Fruit fly (Drosophila melanogaster) whole organism, embryonic: ENCODE results near the gene CG12522.

Experiments
- B-H1 ChIP-seq: fragments of 200-800 bp; sonication (Bioruptor generic); IDR thresholded peaks from 3 replicates; pipeline ENCODE4 v1.3.6; 2022; ENCODE audit warnings: missing biosample characterization, missing genetic modification characterization
- C15 ChIP-seq: fragments of 200-800 bp; sonication (Bioruptor generic); IDR thresholded peaks from 3 replicates; pipeline ENCODE4 v1.3.6; 2022; ENCODE audit warnings: missing biosample characterization, missing genetic modification characterization
- CG10462 ChIP-seq: fragments of 200-800 bp; sonication (Bioruptor generic); optimal IDR thresholded peaks from 2 replicates; lab custom pipeline; 2016; ENCODE audit warnings: missing biosample characterization, missing genetic modification characterization
- CG12659 ChIP-seq: fragments of 200-800 bp; sonication (Bioruptor generic); optimal IDR thresholded peaks from 3 replicates; lab custom pipeline; 2017; ENCODE audit warnings: mild to moderate bottlenecking, missing biosample characterization, missing genetic modification reagents, missing genetic modification characterization
- CG14860 ChIP-seq: fragments of 200-800 bp; sonication (Bioruptor generic); IDR thresholded peaks from 3 replicates; pipeline ENCODE4 v1.3.6; 2022; ENCODE audit warnings: missing biosample characterization, missing genetic modification characterization; ENCODE audit not compliant: partially characterized antibody
- CG17802 ChIP-seq: fragments of 200-800 bp; sonication (Bioruptor generic); optimal IDR thresholded peaks from 2 replicates; lab custom pipeline; 2018; ENCODE audit warnings: missing biosample characterization, mild to moderate bottlenecking, missing genetic modification characterization, moderate library complexity
- CG18476 ChIP-seq: fragments of 200-800 bp; sonication (Bioruptor generic); optimal IDR thresholded peaks from 2 replicates; lab custom pipeline; 2016; ENCODE audit warnings: missing biosample characterization, mild to moderate bottlenecking, missing genetic modification characterization
- CG2875 ChIP-seq: fragments of 200-800 bp; sonication (Bioruptor generic); optimal IDR thresholded peaks from 2 replicates; lab custom pipeline; 2017; ENCODE audit warnings: missing biosample characterization, mild to moderate bottlenecking, missing genetic modification characterization, missing genetic modification reagents
- CG32767 ChIP-seq: fragments of 200-800 bp; sonication (Bioruptor generic); IDR thresholded peaks from 2 replicates; pipeline ENCODE4 v1.3.6; 2022; ENCODE audit warnings: missing biosample characterization, missing genetic modification characterization
- CG43689 ChIP-seq: fragments of 200-800 bp; sonication (Bioruptor generic); IDR thresholded peaks from 2 replicates; pipeline ENCODE4 v1.3.6; 2022; ENCODE audit warnings: missing biosample characterization, missing genetic modification characterization
- CG6175 ChIP-seq: fragments of 200-800 bp; sonication (Bioruptor generic); IDR thresholded peaks from 3 replicates; pipeline ENCODE4 v1.3.6; 2022; ENCODE audit warnings: missing biosample characterization, missing genetic modification characterization
- CG7745 ChIP-seq: fragments of 200-800 bp; sonication (Bioruptor generic); optimal IDR thresholded peaks from 2 replicates; lab custom pipeline; 2018; ENCODE audit warnings: missing biosample characterization, mild to moderate bottlenecking, missing genetic modification characterization, moderate library complexity
- CG7786 ChIP-seq: fragments of 200-800 bp; sonication (Bioruptor generic); optimal IDR thresholded peaks from 2 replicates; lab custom pipeline; 2016; ENCODE audit warnings: missing biosample characterization, missing genetic modification characterization
- CG7928 ChIP-seq: fragments of 200-800 bp; sonication (Bioruptor generic); optimal IDR thresholded peaks from 2 replicates; lab custom pipeline; 2017; ENCODE audit warnings: missing biosample characterization, mild to moderate bottlenecking, missing genetic modification characterization
- CG7963 ChIP-seq: fragments of 200-800 bp; sonication (Bioruptor generic); IDR thresholded peaks from 3 replicates; pipeline ENCODE4 v1.3.6; 2022; ENCODE audit warnings: missing biosample characterization, missing genetic modification characterization; ENCODE audit not compliant: partially characterized antibody
- CG7987 ChIP-seq: fragments of 200-800 bp; sonication (Bioruptor generic); optimal IDR thresholded peaks from 2 replicates; lab custom pipeline; 2018; ENCODE audit warnings: missing biosample characterization, mild to moderate bottlenecking, missing genetic modification characterization, moderate library complexity
- CG8478 ChIP-seq: fragments of >200 bp; optimal IDR thresholded peaks from 2 replicates; lab custom pipeline; 2018
- CG9727 ChIP-seq: fragments of 200-800 bp; sonication (Bioruptor generic); optimal IDR thresholded peaks from 3 replicates; lab custom pipeline; 2017; ENCODE audit warnings: missing biosample characterization, mild to moderate bottlenecking, missing genetic modification characterization
- CHES-1-like ChIP-seq: fragments of 200-800 bp; sonication (Bioruptor generic); optimal IDR thresholded peaks from 2 replicates; lab custom pipeline; 2016; ENCODE audit warnings: missing biosample characterization, missing genetic modification characterization
- Dbx ChIP-seq: fragments of 200-800 bp; sonication (Bioruptor generic); IDR thresholded peaks from 3 replicates; pipeline ENCODE4 v1.3.6; 2022; ENCODE audit warnings: missing biosample characterization, missing genetic modification characterization
- Doc2 ChIP-seq: fragments of 200-800 bp; sonication (Bioruptor generic); IDR thresholded peaks from 2 replicates; pipeline ENCODE4 v1.3.6; 2022; ENCODE audit warnings: missing biosample characterization, missing genetic modification characterization
- GATAe ChIP-seq: fragments of 200-800 bp; sonication (Bioruptor generic); conservative IDR thresholded peaks from 2 replicates; pipeline ENCODE4 v1.3.6; 2022; ENCODE audit warnings: missing biosample characterization, missing genetic modification characterization
- Jarid2 ChIP-seq: fragments of 200-800 bp; sonication (Bioruptor generic); optimal IDR thresholded peaks from 3 replicates; lab custom pipeline; 2017; ENCODE audit warnings: mild to moderate bottlenecking, missing biosample characterization, missing genetic modification reagents, missing genetic modification characterization
- Kr ChIP-seq: fragments of 200-800 bp; sonication (Bioruptor generic); optimal IDR thresholded peaks from 2 replicates; lab custom pipeline; 2017; ENCODE audit warnings: missing biosample characterization, mild to moderate bottlenecking, missing genetic modification characterization
- Lim3 ChIP-seq: fragments of 200-800 bp; sonication (Bioruptor generic); IDR thresholded peaks from 2 replicates; pipeline ENCODE4 v1.3.6; 2022; ENCODE audit warnings: missing biosample characterization, missing genetic modification characterization
- Myb ChIP-seq: fragments of 200-800 bp; sonication (Bioruptor generic); optimal IDR thresholded peaks from 2 replicates; lab custom pipeline; 2016; ENCODE audit warnings: missing biosample characterization, missing genetic modification characterization
- NFAT ChIP-seq: fragments of 200-800 bp; sonication (Bioruptor generic); IDR thresholded peaks from 2 replicates; pipeline ENCODE4 v1.3.6; 2022; ENCODE audit warnings: missing biosample characterization, missing genetic modification characterization
- Nf-YB ChIP-seq: fragments of 200-800 bp; sonication (Bioruptor generic); optimal IDR thresholded peaks from 3 replicates; lab custom pipeline; 2019; ENCODE audit warnings: missing biosample characterization, mild to moderate bottlenecking, missing genetic modification characterization, moderate library complexity
- Oli ChIP-seq: fragments of 200-800 bp; sonication (Bioruptor generic); optimal IDR thresholded peaks from 2 replicates; lab custom pipeline; 2018; ENCODE audit warnings: missing biosample characterization, mild to moderate bottlenecking, missing genetic modification characterization, moderate library complexity
- PHDP ChIP-seq: fragments of 200-800 bp; sonication (Bioruptor generic); optimal IDR thresholded peaks from 3 replicates; lab custom pipeline; 2018; ENCODE audit warnings: missing biosample characterization, mild to moderate bottlenecking, missing genetic modification characterization, moderate library complexity
- Scr ChIP-seq: fragments of 200-800 bp; sonication (Bioruptor generic); IDR thresholded peaks from 2 replicates; pipeline ENCODE4 v1.3.6; 2022; ENCODE audit warnings: missing biosample characterization, missing genetic modification characterization; ENCODE audit not compliant: partially characterized antibody
- Sox102F ChIP-seq: fragments of 200-800 bp; sonication (Bioruptor generic); optimal IDR thresholded peaks from 2 replicates; lab custom pipeline; 2018; ENCODE audit warnings: missing biosample characterization, mild to moderate bottlenecking, missing genetic modification characterization, moderate library complexity
- Spps ChIP-seq: fragments of 200-800 bp; sonication (Bioruptor generic); optimal IDR thresholded peaks from 2 replicates; lab custom pipeline; 2018; ENCODE audit warnings: missing biosample characterization, mild to moderate bottlenecking, missing genetic modification characterization
- abd-A ChIP-seq: fragments of 200-800 bp; sonication (Bioruptor generic); optimal IDR thresholded peaks from 3 replicates; lab custom pipeline; 2019; ENCODE audit warnings: missing biosample characterization, mild to moderate bottlenecking, missing genetic modification characterization, moderate library complexity
- cg ChIP-seq: fragments of 200-800 bp; sonication (Bioruptor generic); optimal IDR thresholded peaks from 3 replicates; lab custom pipeline; 2019; ENCODE audit warnings: missing biosample characterization, mild to moderate bottlenecking, missing genetic modification characterization, moderate library complexity
- chn ChIP-seq: fragments of 200-800 bp; sonication (Bioruptor generic); optimal IDR thresholded peaks from 2 replicates; lab custom pipeline; 2016; ENCODE audit warnings: missing biosample characterization, missing genetic modification characterization
- crc ChIP-seq: fragments of 200-800 bp; sonication (Bioruptor generic); optimal IDR thresholded peaks from 2 replicates; lab custom pipeline; 2016; ENCODE audit warnings: missing biosample characterization, missing genetic modification characterization
- crp ChIP-seq, 2 experiments: fragments of 200-800 bp; sonication (Bioruptor generic); optimal IDR thresholded peaks; 2 replicates in 1 of 2; 3 replicates in 1 of 2; lab custom pipeline; 2017; ENCODE audit warnings: missing biosample characterization in 2 of 2, missing genetic modification characterization in 2 of 2, mild to moderate bottlenecking in 1 of 2, moderate library complexity in 1 of 2
- da ChIP-seq: fragments of 200-800 bp; sonication (Bioruptor generic); optimal IDR thresholded peaks from 2 replicates; lab custom pipeline; 2016; ENCODE audit warnings: missing biosample characterization, missing genetic modification characterization
- dmrt11E ChIP-seq: fragments of 200-800 bp; sonication (Bioruptor generic); optimal IDR thresholded peaks from 3 replicates; lab custom pipeline; 2018; ENCODE audit warnings: missing biosample characterization, mild to moderate bottlenecking, missing genetic modification characterization, moderate library complexity
- dysf ChIP-seq: fragments of 200-800 bp; sonication (Bioruptor generic); IDR thresholded peaks from 3 replicates; pipeline ENCODE4 v1.3.6; 2022; ENCODE audit warnings: missing biosample characterization, missing genetic modification characterization
- en ChIP-seq: fragments of 200-800 bp; sonication (Bioruptor generic); optimal IDR thresholded peaks from 2 replicates; lab custom pipeline; 2016; ENCODE audit warnings: missing biosample characterization, missing genetic modification characterization
- gce ChIP-seq: fragments of 200-800 bp; sonication (Bioruptor generic); IDR thresholded peaks from 3 replicates; pipeline ENCODE4 v1.3.6; 2022; ENCODE audit warnings: missing biosample characterization, missing genetic modification characterization
- ham ChIP-seq: fragments of 200-800 bp; sonication (Bioruptor generic); IDR thresholded peaks from 2 replicates; pipeline ENCODE4 v1.3.6; 2022; ENCODE audit warnings: missing biosample characterization, missing genetic modification characterization
- hth ChIP-seq: fragments of >200 bp; optimal IDR thresholded peaks from 2 replicates; lab custom pipeline; 2017; ENCODE audit warnings: inconsistent platforms
- oc ChIP-seq: fragments of 200-800 bp; sonication (Bioruptor generic); optimal IDR thresholded peaks from 2 replicates; lab custom pipeline; 2018; ENCODE audit warnings: missing biosample characterization, mild to moderate bottlenecking, missing genetic modification characterization, moderate library complexity
- otp ChIP-seq: fragments of 200-800 bp; sonication (Bioruptor generic); IDR thresholded peaks from 3 replicates; pipeline ENCODE4, ENCODE4 v1.3.6; 2022; ENCODE audit warnings: missing biosample characterization, missing genetic modification characterization
- vfl ChIP-seq: fragments of 200-800 bp; sonication (Bioruptor generic); optimal IDR thresholded peaks from 2 replicates; lab custom pipeline; 2016; ENCODE audit warnings: missing biosample characterization, missing genetic modification characterization
- wdn ChIP-seq: fragments of 200-800 bp; sonication (Bioruptor generic); IDR thresholded peaks from 2 replicates; pipeline ENCODE4 v1.3.6; 2022; ENCODE audit warnings: missing biosample characterization, missing genetic modification characterization

Gene CG12522

DNA sequence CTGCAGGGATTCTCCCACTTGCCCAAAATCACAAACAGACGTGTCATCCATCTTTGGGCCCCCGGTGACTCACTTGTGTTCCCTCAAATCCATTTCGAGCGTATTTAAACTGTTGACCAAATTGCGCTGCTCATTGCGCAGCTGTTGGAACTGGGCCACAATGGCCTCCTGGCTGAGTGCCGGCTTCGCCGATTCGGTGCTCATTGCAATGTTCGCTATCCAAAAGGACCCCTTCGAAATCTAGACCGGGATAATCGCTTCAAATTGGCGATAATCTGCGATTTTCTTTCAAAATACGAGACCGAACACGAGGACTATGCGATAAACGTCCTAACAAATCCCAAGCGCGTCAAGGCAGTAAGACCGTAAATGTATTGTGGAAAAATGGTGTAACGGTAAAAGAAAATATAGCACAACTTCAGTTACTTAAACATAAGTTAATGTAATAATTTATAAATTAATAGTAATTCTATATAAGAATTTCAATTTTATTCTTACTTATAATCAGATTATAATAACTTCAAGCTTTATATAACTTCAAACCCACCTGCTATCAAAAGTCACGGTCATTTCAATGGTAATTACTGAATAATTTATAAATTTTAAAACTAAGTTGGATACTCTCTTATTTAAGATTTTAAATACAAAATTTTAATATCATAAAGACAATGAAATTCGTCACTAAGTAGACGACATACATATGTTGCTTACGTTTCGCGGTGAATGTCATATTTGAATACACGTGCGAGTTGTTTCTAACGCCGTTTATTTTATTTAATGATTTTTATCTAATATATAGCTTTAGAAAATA is 33.8 kb upstream of the CG12522 start, which contains the start of the genes Pfdn2 and Noc1 (continued):
- no peak for TF ChIP-seq Scr (GFP tag; lab: Robert Waterston, UW)
- TF ChIP-seq crc, result no peak
- no peak for TF ChIP-seq Kr (GFP tag; lab: Kevin White, UChicago)
- TF ChIP-seq CG7928 (GFP tag; lab: Kevin White, UChicago), result no peak
- TF ChIP-seq Nf-YB (GFP tag; lab: Kevin White, UChicago), result no peak
- TF ChIP-seq Spps (tag; lab: Kevin White, UChicago), result no peak
- peak in 1 of 2 experiments; percentile 66 for TF ChIP-seq crp (GFP tag; optimal IDR thresholded peaks at IDR 0.05; lab: Kevin White, UChicago)
- no peak for TF ChIP-seq da
- no peak for TF ChIP-seq CG43689 (GFP tag; lab: Robert Waterston, UW)
- no peak for TF ChIP-seq en (GFP tag; lab: Kevin White, UChicago)
- peak; percentile 41 for TF ChIP-seq Oli (tag; lab: Kevin White, UChicago)
- no peak for TF ChIP-seq NFAT
- TF ChIP-seq PHDP (tag; lab: Kevin White, UChicago), result no peak
- peak; percentile 74 for TF ChIP-seq CG12659 (GFP tag; lab: Kevin White, UChicago)
- 0 out of 2 replicates have a peak, but pooled peaks have one; percentile 30 for TF ChIP-seq CG32767 (GFP tag; lab: Robert Waterston, UW)
- TF ChIP-seq CG7786 (GFP tag; lab: Kevin White, UChicago), result no peak
- TF ChIP-seq cg (GFP tag; lab: Kevin White, UChicago), result no peak
- TF ChIP-seq vfl (GFP tag; lab: Kevin White, UChicago), result no peak
- TF ChIP-seq CG7963, result no peak
- no peak for TF ChIP-seq Myb (GFP tag; lab: Kevin White, UChicago)
- no peak for TF ChIP-seq ham (GFP tag; lab: Robert Waterston, UW)
- no peak for TF ChIP-seq CHES-1-like (GFP tag; lab: Kevin White, UChicago)
- TF ChIP-seq dmrt11E (tag; lab: Kevin White, UChicago), result peak; percentile 68
- no peak for TF ChIP-seq otp (GFP tag; lab: Robert Waterston, UW)
- TF ChIP-seq hth (lab: Kevin White, UChicago), result no peak
- TF ChIP-seq CG2875 (GFP tag; lab: Kevin White, UChicago), result no peak
- no peak for TF ChIP-seq CG18476 (GFP tag; lab: Kevin White, UChicago)
- TF ChIP-seq CG17802, result no peak
- no peak for TF ChIP-seq Jarid2 (GFP tag; lab: Kevin White, UChicago)
- no peak for TF ChIP-seq abd-A (tag; lab: Kevin White, UChicago)
- TF ChIP-seq chn (GFP tag; lab: Kevin White, UChicago), result no peak
- TF ChIP-seq B-H1, result no peak
- no peak for TF ChIP-seq oc (tag; lab: Kevin White, UChicago)
- TF ChIP-seq Doc2, result no peak
- TF ChIP-seq Lim3 (GFP tag; lab: Robert Waterston, UW), result no peak
- no peak for TF ChIP-seq CG6175 (GFP tag; lab: Robert Waterston, UW)
- TF ChIP-seq Dbx (GFP tag; lab: Robert Waterston, UW), result 0 out of 3 replicates have a peak, but pooled peaks have one; percentile 31
- TF ChIP-seq CG7745 (tag; lab: Kevin White, UChicago), result no peak
- TF ChIP-seq GATAe, result no peak
- peak; percentile 31 for TF ChIP-seq CG10462 (GFP tag; lab: Kevin White, UChicago)
- no peak for TF ChIP-seq gce (GFP tag; lab: Robert Waterston, UW)
- TF ChIP-seq Sox102F (GFP tag; lab: Kevin White, UChicago), result peak; percentile 76
- TF ChIP-seq CG14860 (GFP tag; lab: Robert Waterston, UW), result no peak
- TF ChIP-seq CG8478 (lab: Kevin White, UChicago), result no peak
- TF ChIP-seq dysf (GFP tag; lab: Robert Waterston, UW), result peak; percentile 60; the same call in 2 of the 3 replicates
- 0 out of 3 replicates have a peak, but pooled peaks have one; percentile 18 for TF ChIP-seq C15 (GFP tag; lab: Robert Waterston, UW)
- TF ChIP-seq CG7987 (GFP tag; lab: Kevin White, UChicago), result no peak
- TF ChIP-seq CG9727, result peak; percentile 39
- TF ChIP-seq wdn, result peak; percentile 39; the same call in 1 of the 2 replicates
